Fruit fly (Drosophila melanogaster): ENCODE measurements around the gene Ndc80.

Gene Ndc80

DNA sequence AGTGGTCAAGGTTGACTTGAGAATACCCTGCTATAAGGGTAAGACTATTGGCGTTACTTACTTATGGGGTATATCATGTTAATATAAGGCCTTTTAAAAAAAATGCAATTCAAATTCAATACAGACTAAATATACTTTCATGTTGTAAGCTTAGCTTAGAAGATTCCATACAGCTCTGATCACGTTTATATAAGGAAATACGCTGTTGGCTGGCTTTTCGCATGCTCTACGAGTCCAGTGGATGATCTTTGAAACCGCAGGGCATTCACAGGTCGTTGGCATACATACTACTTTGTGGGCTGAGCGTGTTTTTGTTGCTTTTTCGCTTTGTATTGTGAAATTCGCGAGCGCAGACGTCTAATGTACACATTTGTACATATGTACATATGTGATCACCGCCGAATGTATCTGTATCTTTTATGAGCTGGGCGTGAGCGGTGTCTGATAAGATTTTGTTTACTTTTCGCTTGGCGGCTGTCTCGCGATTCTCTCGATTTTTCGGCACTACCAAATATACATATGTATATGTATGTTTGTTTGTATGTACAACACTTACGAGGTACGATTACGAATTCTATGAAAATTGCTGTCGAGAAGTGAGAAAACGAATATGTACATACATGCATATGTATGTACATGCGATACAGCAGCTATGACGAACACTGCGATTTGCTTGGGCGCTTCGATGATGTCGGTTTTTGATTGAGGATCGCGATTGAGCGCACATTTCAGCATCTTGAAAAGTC, 22.6 kb upstream of the Ndc80 start:
- TF ChIP-seq dac (GFP tag; optimal IDR thresholded peaks at IDR 0.05) (no peak), Hr4 (GFP tag; optimal IDR thresholded peaks at IDR 0.05) (peak; percentile 52), CG8119 (GFP tag; IDR thresholded peaks at IDR 0.05) (peak; percentile 35; the same call in 1 of the 3 replicates), Sox15 (GFP tag; optimal IDR thresholded peaks at IDR 0.05) (peak; percentile 16), CG8319 (GFP tag; optimal IDR thresholded peaks at IDR 0.05) (no peak), CG11902 (GFP tag; optimal IDR thresholded peaks at IDR 0.05) (no peak), CG31627 (GFP tag; optimal IDR thresholded peaks at IDR 0.05) (peak; percentile 51), cyc (GFP tag; optimal IDR thresholded peaks at IDR 0.05) (peak; percentile 46), ss (GFP tag; optimal IDR thresholded peaks at IDR 0.05) (no peak), CG7368 (GFP tag; optimal IDR thresholded peaks at IDR 0.05) (no peak), CG34406 (GFP tag; optimal IDR thresholded peaks at IDR 0.05) (peak; percentile 8), salr (GFP tag; optimal IDR thresholded peaks at IDR 0.05) (peak in 1 of 2 experiments; percentile 33), acj6 (GFP tag; optimal IDR thresholded peaks at IDR 0.05) (peak; percentile 14), CG8632 (GFP tag; optimal IDR thresholded peaks at IDR 0.05) (peak; percentile 19), CG10669 (GFP tag; optimal IDR thresholded peaks at IDR 0.05) (no peak), CG10631 (GFP tag; optimal IDR thresholded peaks at IDR 0.05) (no peak), CG6854 (GFP tag; optimal IDR thresholded peaks at IDR 0.05) (peak; percentile 17), fd59A (GFP tag; optimal IDR thresholded peaks at IDR 0.05) (no peak), achi (GFP tag; optimal IDR thresholded peaks at IDR 0.05) (peak; percentile 35), CG16779 (tag; optimal IDR thresholded peaks at IDR 0.05) (no peak), CG3919 (GFP tag; optimal IDR thresholded peaks at IDR 0.05) (peak; percentile 8), CG9139 (GFP tag; optimal IDR thresholded peaks at IDR 0.05) (no peak), CG11294 (GFP tag; IDR thresholded peaks at IDR 0.05) (no peak; the same call in 1 of the 2 replicates), net (GFP tag; optimal IDR thresholded peaks at IDR 0.05) (no peak), Hr39 (GFP tag; optimal IDR thresholded peaks at IDR 0.05) (peak; percentile 52), vri (GFP tag; optimal IDR thresholded peaks at IDR 0.05) (peak; percentile 63), esn (GFP tag; optimal IDR thresholded peaks at IDR 0.05) (peak; percentile 54), pdm3 (GFP tag; optimal IDR thresholded peaks at IDR 0.05) (peak; percentile 46), Eip93F (GFP tag; optimal IDR thresholded peaks at IDR 0.05) (no peak), Blimp-1 (GFP tag; optimal IDR thresholded peaks at IDR 0.05) (peak; percentile 4), Ets21C (GFP tag; optimal IDR thresholded peaks at IDR 0.05) (peak; percentile 24), topi (GFP tag; optimal IDR thresholded peaks at IDR 0.05) (peak; percentile 55), Met (GFP tag; optimal IDR thresholded peaks at IDR 0.05) (peak; percentile 70), CG32006 (GFP tag; optimal IDR thresholded peaks at IDR 0.05) (peak; percentile 50), OdsH (GFP tag; optimal IDR thresholded peaks at IDR 0.05) (peak; percentile 37), CG6163 (GFP tag; IDR thresholded peaks at IDR 0.05) (no peak), Lpt (GFP tag; optimal IDR thresholded peaks at IDR 0.05) (no peak), dsx (GFP tag; optimal IDR thresholded peaks at IDR 0.05; ENCODE audit: poor library complexity, severe bottlenecking) (peak; percentile 17), Sox14 (GFP tag; optimal IDR thresholded peaks at IDR 0.05) (peak; percentile 38), lz (GFP tag; optimal IDR thresholded peaks at IDR 0.05) (peak; percentile 39), Eip75B (GFP tag; optimal IDR thresholded peaks at IDR 0.05) (peak; percentile 47), Eip78C (GFP tag) (peak; percentile 71), Sox102F (GFP tag; optimal IDR thresholded peaks at IDR 0.05) (peak; percentile 40), Ets96B (tag; optimal IDR thresholded peaks at IDR 0.05) (no peak), CG6792 (GFP tag; optimal IDR thresholded peaks at IDR 0.05) (peak; percentile 21), Smox (GFP tag; optimal IDR thresholded peaks at IDR 0.05) (peak; percentile 24), CG6808 (GFP tag; optimal IDR thresholded peaks at IDR 0.05) (no peak), svp (GFP tag) (peak; percentile 94), fkh (GFP tag; optimal IDR thresholded peaks at IDR 0.05) (peak; percentile 92), CG1621 (tag; optimal IDR thresholded peaks at IDR 0.05) (no peak), Hr38 (GFP tag; optimal IDR thresholded peaks at IDR 0.05) (no peak)
